Worm (Caenorhabditis elegans) whole organism, L2 larva: ENCODE data around the gene spp-28.

ENCODE experiments used
- C34F6.9 ChIP-seq: fragments of 150-350 bp; optimal IDR thresholded peaks from 2 replicates; lab custom pipeline; 2014; ENCODE audit warnings: missing biosample characterization, missing genetic modification characterization
- F13H6.1 ChIP-seq: sonication (generic microtip); optimal IDR thresholded peaks from 2 replicates; lab custom pipeline; 2016; ENCODE audit warnings: missing genetic modification characterization, missing compliant biosample characterization
- R02D3.7 ChIP-seq: fragments of 150-350 bp; optimal IDR thresholded peaks from 2 replicates; lab custom pipeline; 2014; ENCODE audit warnings: missing biosample characterization, missing genetic modification characterization
- Y55F3AM.14 ChIP-seq: fragments of 200-800 bp; sonication (Bioruptor generic); optimal IDR thresholded peaks from 2 replicates; lab custom pipeline; 2018; ENCODE audit warnings: mild to moderate bottlenecking, missing genetic modification characterization, missing compliant biosample characterization
- ZK546.5 ChIP-seq: sonication (generic microtip); optimal IDR thresholded peaks from 2 replicates; lab custom pipeline; 2017; ENCODE audit warnings: missing biosample characterization, missing genetic modification characterization
- alr-1 ChIP-seq: fragments of 150-350 bp; optimal IDR thresholded peaks from 2 replicates; lab custom pipeline; 2014; ENCODE audit warnings: missing biosample characterization, missing genetic modification characterization
- aly-2 ChIP-seq: fragments of 150-350 bp; optimal IDR thresholded peaks from 2 replicates; lab custom pipeline; 2014; ENCODE audit warnings: missing biosample characterization, missing genetic modification characterization
- ama-1 ChIP-seq: fragments of 150-350 bp; optimal IDR thresholded peaks from 2 replicates; lab custom pipeline; 2018; ENCODE audit warnings: inconsistent platforms
- blmp-1 ChIP-seq: sonication (generic microtip); optimal IDR thresholded peaks from 2 replicates; lab custom pipeline; 2017; ENCODE audit warnings: missing genetic modification characterization, mild to moderate bottlenecking, missing compliant biosample characterization, antibody characterized with exemption, moderate library complexity; ENCODE audit not compliant: insufficient read depth
- ceh-16 ChIP-seq: fragments of 150-350 bp; optimal IDR thresholded peaks from 2 replicates; lab custom pipeline; 2014; ENCODE audit warnings: missing biosample characterization, missing genetic modification characterization
- ceh-82 ChIP-seq: fragments of 150-350 bp; optimal IDR thresholded peaks from 2 replicates; lab custom pipeline; 2014; ENCODE audit warnings: missing biosample characterization, missing genetic modification characterization
- crh-2 ChIP-seq: sonication (generic microtip); optimal IDR thresholded peaks from 2 replicates; lab custom pipeline; 2017; ENCODE audit warnings: missing biosample characterization, missing genetic modification characterization
- dmd-4 ChIP-seq: sonication (generic microtip); optimal IDR thresholded peaks from 2 replicates; lab custom pipeline; 2017; ENCODE audit warnings: missing biosample characterization, missing genetic modification characterization
- egl-27 ChIP-seq: sonication (generic microtip); optimal IDR thresholded peaks from 3 replicates; lab custom pipeline; 2017; ENCODE audit warnings: missing biosample characterization, missing genetic modification reagents, missing genetic modification characterization
- elt-1 ChIP-seq: fragments of 150-350 bp; optimal IDR thresholded peaks from 2 replicates; lab custom pipeline; 2014; ENCODE audit warnings: missing biosample characterization, missing genetic modification characterization
- elt-3 ChIP-seq: sonication (generic microtip); optimal IDR thresholded peaks from 2 replicates; lab custom pipeline; 2017; ENCODE audit warnings: missing biosample characterization, missing genetic modification characterization
- fos-1 ChIP-seq: fragments of 150-350 bp; optimal IDR thresholded peaks from 2 replicates; lab custom pipeline; 2014; ENCODE audit warnings: missing biosample characterization, missing genetic modification characterization
- gmeb-1 ChIP-seq: fragments of 150-350 bp; optimal IDR thresholded peaks from 2 replicates; lab custom pipeline; 2014; ENCODE audit warnings: missing biosample characterization, missing genetic modification characterization
- lin-11 ChIP-seq: fragments of 150-350 bp; sonication (generic microtip); optimal IDR thresholded peaks from 2 replicates; lab custom pipeline; 2014; ENCODE audit warnings: missing biosample characterization, missing genetic modification characterization, inconsistent platforms, mixed read lengths
- lin-13 ChIP-seq: fragments of 150-350 bp; optimal IDR thresholded peaks from 2 replicates; lab custom pipeline; 2014; ENCODE audit warnings: missing biosample characterization, missing genetic modification reagents, missing genetic modification characterization
- lin-39 ChIP-seq: fragments of 150-350 bp; optimal IDR thresholded peaks from 2 replicates; lab custom pipeline; 2014; ENCODE audit warnings: missing biosample characterization, missing genetic modification reagents, missing genetic modification characterization
- lsy-2 ChIP-seq, 2 experiments: fragments of 150-350 bp in 1 of 2; sonication (generic microtip) in 1 of 2; optimal IDR thresholded peaks; 2 replicates each; lab custom pipeline; 2014 to 2017; ENCODE audit warnings: missing biosample characterization in 2 of 2, missing genetic modification characterization in 2 of 2
- mab-5 ChIP-seq: fragments of 150-350 bp; optimal IDR thresholded peaks from 2 replicates; lab custom pipeline; 2014; ENCODE audit warnings: missing biosample characterization, missing genetic modification characterization
- mbf-1 ChIP-seq: sonication (generic microtip); optimal IDR thresholded peaks from 2 replicates; lab custom pipeline; 2017; ENCODE audit warnings: missing biosample characterization, missing genetic modification characterization
- mdl-1 ChIP-seq, 2 experiments: fragments of 150-350 bp in 1 of 2; sonication (generic microtip) in 1 of 2; optimal IDR thresholded peaks; 2 replicates each; lab custom pipeline; 2017; ENCODE audit warnings: missing biosample characterization in 2 of 2, missing genetic modification characterization in 2 of 2
- nhr-10 ChIP-seq: sonication (generic microtip); optimal IDR thresholded peaks from 2 replicates; lab custom pipeline; 2017; ENCODE audit warnings: missing biosample characterization, missing genetic modification characterization
- nhr-11 ChIP-seq: fragments of 150-350 bp; optimal IDR thresholded peaks from 2 replicates; lab custom pipeline; 2014; ENCODE audit warnings: missing biosample characterization, missing genetic modification characterization
- nhr-12 ChIP-seq: fragments of 150-350 bp; optimal IDR thresholded peaks from 2 replicates; lab custom pipeline; 2014; ENCODE audit warnings: missing biosample characterization, missing genetic modification characterization
- nhr-129 ChIP-seq: fragments of 150-350 bp; optimal IDR thresholded peaks from 2 replicates; lab custom pipeline; 2014; ENCODE audit warnings: missing biosample characterization, missing genetic modification characterization
- nhr-21 ChIP-seq: fragments of 150-350 bp; optimal IDR thresholded peaks from 2 replicates; lab custom pipeline; 2014; ENCODE audit warnings: missing biosample characterization, missing genetic modification characterization
- nhr-23 ChIP-seq: fragments of 150-350 bp; optimal IDR thresholded peaks from 2 replicates; lab custom pipeline; 2014; ENCODE audit warnings: missing biosample characterization, missing genetic modification reagents, missing genetic modification characterization
- nhr-237 ChIP-seq: fragments of 150-350 bp; optimal IDR thresholded peaks from 2 replicates; lab custom pipeline; 2014; ENCODE audit warnings: missing biosample characterization, missing genetic modification characterization
- nhr-25 ChIP-seq: fragments of 150-350 bp; sonication (generic microtip); optimal IDR thresholded peaks from 3 replicates; lab custom pipeline; 2014; ENCODE audit warnings: missing biosample characterization, missing genetic modification characterization
- nhr-6 ChIP-seq: fragments of 150-350 bp; optimal IDR thresholded peaks from 2 replicates; lab custom pipeline; 2014; ENCODE audit warnings: missing biosample characterization, missing genetic modification characterization
- nhr-77 ChIP-seq: fragments of 150-350 bp; optimal IDR thresholded peaks from 2 replicates; lab custom pipeline; 2014; ENCODE audit warnings: missing biosample characterization, missing genetic modification characterization
- peb-1 ChIP-seq: fragments of 150-350 bp; optimal IDR thresholded peaks from 2 replicates; lab custom pipeline; 2014; ENCODE audit warnings: missing biosample characterization, missing genetic modification characterization
- sem-4 ChIP-seq: fragments of 150-350 bp; optimal IDR thresholded peaks from 2 replicates; lab custom pipeline; 2014; ENCODE audit warnings: missing biosample characterization, missing genetic modification reagents, missing genetic modification characterization
- skn-1 ChIP-seq: sonication (generic microtip); optimal IDR thresholded peaks from 2 replicates; lab custom pipeline; 2017; ENCODE audit warnings: missing biosample characterization, missing genetic modification characterization
- sma-3 ChIP-seq: sonication (generic microtip); optimal IDR thresholded peaks from 2 replicates; lab custom pipeline; 2016; ENCODE audit warnings: missing genetic modification reagents, missing genetic modification characterization, missing compliant biosample characterization
- sma-9 ChIP-seq, 2 experiments: fragments of 150-350 bp in 1 of 2; sonication (generic microtip) in 1 of 2; optimal IDR thresholded peaks; 2 replicates each; lab custom pipeline; 2014 to 2016; ENCODE audit warnings: missing genetic modification characterization in 2 of 2, mild to moderate bottlenecking in 1 of 2, missing biosample characterization in 1 of 2, missing compliant biosample characterization in 1 of 2, missing genetic modification reagents in 1 of 2, moderate library complexity in 1 of 2
- snpc-4 ChIP-seq: fragments of 150-350 bp; optimal IDR thresholded peaks from 2 replicates; lab custom pipeline; 2014; ENCODE audit warnings: missing biosample characterization, missing genetic modification characterization
- unc-39 ChIP-seq: fragments of 150-350 bp; optimal IDR thresholded peaks from 2 replicates; lab custom pipeline; 2014; ENCODE audit warnings: missing biosample characterization, missing genetic modification characterization
- unc-55 ChIP-seq: fragments of 150-350 bp; sonication (generic microtip); optimal IDR thresholded peaks from 3 replicates; lab custom pipeline; 2014; ENCODE audit warnings: missing biosample characterization, missing genetic modification reagents, missing genetic modification characterization
- unc-62 ChIP-seq: fragments of 150-350 bp; optimal IDR thresholded peaks from 2 replicates; lab custom pipeline; 2014; ENCODE audit warnings: missing biosample characterization, missing genetic modification reagents, missing genetic modification characterization
- zag-1 ChIP-seq: fragments of 150-350 bp; optimal IDR thresholded peaks from 2 replicates; lab custom pipeline; 2014; ENCODE audit warnings: missing biosample characterization, missing genetic modification characterization
- ztf-1 ChIP-seq: fragments of 200-800 bp; sonication (Bioruptor generic); conservative IDR thresholded peaks from 2 replicates; pipeline ENCODE4 v1.3.6; 2022; ENCODE audit warnings: missing genetic modification characterization, missing compliant biosample characterization
- ztf-11 ChIP-seq: sonication (generic microtip); optimal IDR thresholded peaks from 2 replicates; lab custom pipeline; 2017; ENCODE audit warnings: missing biosample characterization, missing genetic modification characterization
- ztf-4 ChIP-seq: fragments of 150-350 bp; optimal IDR thresholded peaks from 2 replicates; lab custom pipeline; 2014; ENCODE audit warnings: missing biosample characterization, missing genetic modification characterization

spp-28 gene

DNA sequence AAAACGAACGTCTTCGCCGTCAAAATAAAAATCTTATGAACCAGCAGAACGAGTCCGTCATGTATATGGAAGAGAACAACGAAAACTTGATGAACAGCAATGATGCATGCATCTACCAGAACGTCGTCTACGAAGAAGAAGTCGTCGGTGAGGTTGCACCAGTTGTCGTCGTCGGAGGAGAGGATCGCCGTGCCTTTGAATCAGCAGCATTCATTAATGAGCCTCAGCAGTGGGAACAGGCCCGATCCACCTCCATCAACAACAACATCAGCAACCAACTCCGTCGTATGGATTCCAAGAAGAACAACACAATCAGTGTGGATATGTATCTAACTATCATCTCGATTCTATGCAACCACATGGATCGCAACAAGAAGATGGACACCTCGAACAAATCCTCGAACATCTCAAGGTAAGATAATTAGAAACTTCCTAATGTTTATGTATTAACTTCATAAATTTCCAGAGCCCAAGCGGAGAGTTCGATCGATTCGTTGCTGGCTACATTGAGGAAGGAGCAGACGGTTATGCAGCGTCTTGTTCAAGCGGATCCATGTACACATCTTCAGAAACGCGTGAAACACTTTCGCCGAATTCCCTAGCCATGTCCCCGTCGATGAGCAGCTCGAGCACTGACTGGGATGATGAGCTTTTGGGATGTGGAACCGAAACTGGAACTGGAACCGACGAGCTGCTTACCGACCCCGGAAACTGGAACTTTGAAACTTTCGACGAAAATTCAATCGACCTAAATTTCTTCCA, 4.4 kb upstream of the spp-28 start:
- TF ChIP-seq lin-13 (GFP tag; lab: Kevin White, UChicago) (peak; percentile 19), Y55F3AM.14 (GFP tag; lab: Kevin White, UChicago) (no peak), unc-62 (GFP tag; lab: Kevin White, UChicago) (no peak)

DNA sequence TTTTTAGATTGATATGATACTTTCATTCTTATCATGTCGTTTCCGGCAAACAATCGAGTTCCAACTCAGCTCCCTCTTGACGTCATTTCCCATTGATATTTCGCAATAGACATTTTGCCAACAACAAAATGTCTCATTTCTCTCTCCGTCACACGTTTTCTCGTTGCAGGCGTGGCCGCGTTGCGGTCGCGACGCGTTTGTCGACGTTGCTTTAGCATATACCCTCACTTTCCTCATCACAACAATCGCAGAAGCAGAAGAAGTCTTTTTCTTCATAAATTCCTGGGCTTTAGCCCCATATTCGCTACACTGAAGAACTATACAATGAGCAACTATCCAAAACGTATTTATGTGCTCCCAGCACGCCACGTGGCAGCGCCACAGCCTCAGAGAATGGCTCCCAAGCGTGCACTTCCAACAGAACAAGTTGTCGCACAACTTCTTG, 3.5 kb upstream of the spp-28 start, which contains the start of gene xbp-1:
xbp-1 (plus strand) TSS at position 151 of the 445 bp plus-strand sequence.
- TF ChIP-seq crh-2 (tag; lab: Kevin White, UChicago) (peak; percentile 100), elt-3 (tag; lab: Kevin White, UChicago) (no peak), ceh-16 (tag; lab: Kevin White, UChicago) (no peak), mab-5 (tag; lab: Kevin White, UChicago) (peak; percentile 55), lsy-2 (tag; optimal IDR thresholded peaks at IDR 0.05; lab: Kevin White, UChicago) (peak; percentile 70 to 90), nhr-237 (tag; lab: Kevin White, UChicago) (no peak), fos-1 (tag; lab: Kevin White, UChicago) (peak; percentile 99), unc-39 (no peak), ztf-11 (no peak), ztf-1 (GFP tag; lab: Robert Waterston, UW) (no peak), ZK546.5 (tag; lab: Kevin White, UChicago) (no peak), nhr-21 (peak; percentile 89), C34F6.9 (tag; lab: Kevin White, UChicago) (peak; percentile 99), zag-1 (tag; lab: Kevin White, UChicago) (peak; percentile 74), ztf-4 (tag; lab: Kevin White, UChicago) (peak; percentile 92), lin-11 (tag; lab: Kevin White, UChicago) (peak; percentile 87), skn-1 (peak; percentile 85), ceh-82 (no peak), R02D3.7 (tag; lab: Kevin White, UChicago) (no peak), F13H6.1 (tag; lab: Kevin White, UChicago) (peak; percentile 89), egl-27 (peak; percentile 87), nhr-12 (tag; lab: Kevin White, UChicago) (no peak), lin-39 (tag; lab: Kevin White, UChicago) (no peak), mbf-1 (no peak), aly-2 (tag; lab: Kevin White, UChicago) (no peak), nhr-25 (tag; lab: Kevin White, UChicago) (peak; percentile 81), dmd-4 (tag; lab: Kevin White, UChicago) (no peak), nhr-23 (tag; lab: Kevin White, UChicago) (no peak), nhr-11 (no peak), sma-3 (peak; percentile 78), mdl-1 (tag; optimal IDR thresholded peaks at IDR 0.05; lab: Kevin White, UChicago) (peak; percentile 31 to 72), sma-9 (GFP tag; optimal IDR thresholded peaks at IDR 0.05; lab: Kevin White, UChicago) (peak; percentile 91), sma-9 (tag; optimal IDR thresholded peaks at IDR 0.05; lab: Kevin White, UChicago) (no peak), unc-62 (GFP tag; lab: Kevin White, UChicago) (no peak), nhr-129 (tag; lab: Kevin White, UChicago) (peak; percentile 97), nhr-77 (tag; lab: Kevin White, UChicago) (no peak), alr-1 (tag; lab: Kevin White, UChicago) (peak; percentile 31), blmp-1 (peak; percentile 64), nhr-10 (tag; lab: Kevin White, UChicago) (peak; percentile 69), gmeb-1 (peak; percentile 67), peb-1 (tag; lab: Kevin White, UChicago) (no peak), snpc-4 (tag; lab: Kevin White, UChicago) (peak; percentile 52), ama-1 (lab: Kevin White, UChicago) (peak; percentile 92), elt-1 (tag; lab: Kevin White, UChicago) (no peak), unc-55 (GFP tag; lab: Kevin White, UChicago) (peak; percentile 96), Y55F3AM.14 (GFP tag; lab: Kevin White, UChicago) (peak; percentile 81), sem-4 (tag; lab: Kevin White, UChicago) (peak; percentile 80), lin-13 (GFP tag; lab: Kevin White, UChicago) (peak; percentile 85), nhr-6 (tag; lab: Kevin White, UChicago) (peak; percentile 45)
